Worm (Caenorhabditis elegans): ENCODE results near the gene T21D12.7.

The T21D12.7 gene

DNA sequence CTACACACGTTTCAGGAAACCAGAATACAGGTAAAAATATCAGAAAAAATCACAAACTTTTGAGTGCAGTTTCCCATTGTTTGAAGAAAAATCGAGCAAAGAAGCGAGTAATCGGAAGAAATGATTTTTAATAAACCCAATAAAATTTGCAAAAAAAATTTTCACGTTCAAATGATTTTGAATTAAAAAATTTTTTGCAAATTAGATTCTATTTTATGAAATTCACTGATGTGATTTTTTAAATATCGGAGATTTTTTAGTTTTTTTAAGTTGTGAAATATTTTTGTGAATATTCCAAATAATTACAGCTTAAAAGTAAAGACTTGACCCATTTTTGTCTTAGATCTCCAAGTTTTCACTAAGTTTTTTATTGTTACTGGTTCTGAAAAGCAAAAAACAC is 6.9 kb upstream of the T21D12.7 start, which contains the start of gene pnp-1:
Gene pnp-1 (minus strand): TSS at position 101 of the 400 bp plus-strand sequence.
- TF ChIP-seq fos-1 (tag; optimal IDR thresholded peaks at IDR 0.05), result no peak
- no peak for TF ChIP-seq nhr-28 (tag; optimal IDR thresholded peaks at IDR 0.05)

DNA sequence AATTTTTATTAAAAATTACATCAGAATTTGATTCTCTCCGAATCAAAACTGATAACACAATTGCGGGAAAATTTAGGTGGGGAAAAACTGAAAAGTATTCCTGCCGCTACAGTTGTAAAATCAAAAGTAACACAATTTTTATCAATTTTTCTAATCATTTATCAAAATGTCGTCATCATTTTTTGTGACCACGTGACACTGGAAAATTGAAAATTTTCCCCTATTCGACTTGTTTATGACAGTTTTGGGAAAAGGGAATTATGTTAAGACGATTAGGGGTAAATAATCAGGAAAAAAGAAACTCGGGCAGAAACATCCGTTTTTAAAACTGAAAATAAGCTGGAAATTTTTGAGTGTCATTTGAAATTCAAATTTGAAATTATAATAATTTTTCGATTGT is 5.6 kb upstream of the T21D12.7 start:
- TF ChIP-seq nhr-85 (tag) (no peak), hpl-2 (GFP tag; optimal IDR thresholded peaks at IDR 0.05) (no peak), snu-23 (GFP tag; optimal IDR thresholded peaks at IDR 0.05) (peak; percentile 4), elt-2 (tag; optimal IDR thresholded peaks at IDR 0.05) (peak; percentile 94), nhr-71 (tag; optimal IDR thresholded peaks at IDR 0.05) (peak; percentile 41), nhr-20 (tag; optimal IDR thresholded peaks at IDR 0.05) (peak; percentile 11), lin-35 (GFP tag; optimal IDR thresholded peaks at IDR 0.05) (peak in 1 of 2 experiments; percentile 35), nhr-90 (tag; optimal IDR thresholded peaks at IDR 0.05; ENCODE audit: poor library complexity) (peak; percentile 64), efl-1 (optimal IDR thresholded peaks at IDR 0.05) (no peak), efl-1 (GFP tag; optimal IDR thresholded peaks at IDR 0.05 in 1 of 2) (peak in 1 of 2 experiments; percentile 35), tlp-1 (tag; optimal IDR thresholded peaks at IDR 0.05) (peak; percentile 7)

DNA sequence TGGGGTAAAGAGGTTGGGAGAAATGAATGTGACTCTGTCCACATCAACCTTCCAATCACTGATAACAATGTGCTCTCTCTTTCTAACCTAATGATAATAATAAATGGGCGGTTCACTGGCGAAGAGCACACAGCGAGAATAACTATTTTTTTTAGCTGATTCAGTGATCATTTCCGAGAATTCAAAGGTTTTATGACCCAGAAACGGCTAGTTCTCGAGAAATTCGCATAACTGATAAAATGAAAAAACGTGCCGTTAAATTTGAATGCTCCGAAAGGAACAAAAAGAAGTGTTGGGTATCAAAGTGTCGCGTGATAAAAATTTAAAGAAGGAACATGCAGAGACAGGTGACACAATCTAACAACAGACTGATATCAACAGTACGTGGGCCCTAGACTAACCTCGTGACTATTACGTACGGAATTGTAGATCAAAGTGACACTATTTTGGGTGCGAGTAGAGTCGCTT is 4.5 kb upstream of the T21D12.7 start:
- TF ChIP-seq pax-3 (tag; optimal IDR thresholded peaks at IDR 0.05) (peak; percentile 18), unc-30 (tag; optimal IDR thresholded peaks at IDR 0.05) (no peak), irx-1 (tag; optimal IDR thresholded peaks at IDR 0.05) (no peak), C34B4.2 (tag; optimal IDR thresholded peaks at IDR 0.05) (no peak), lin-13 (GFP tag; optimal IDR thresholded peaks at IDR 0.05) (peak; percentile 1), snpc-4 (tag; optimal IDR thresholded peaks at IDR 0.05) (no peak), aha-1 (tag; optimal IDR thresholded peaks at IDR 0.05) (no peak), ets-5 (GFP tag; IDR thresholded peaks at IDR 0.05) (no peak), nhr-47 (tag; optimal IDR thresholded peaks at IDR 0.05) (peak; percentile 2), lsy-2 (tag; optimal IDR thresholded peaks at IDR 0.05) (no peak), nhr-71 (tag; optimal IDR thresholded peaks at IDR 0.05) (peak; percentile 70), nhr-20 (tag; optimal IDR thresholded peaks at IDR 0.05) (peak; percentile 70), tbx-2 (tag; optimal IDR thresholded peaks at IDR 0.05) (peak; percentile 28), efl-1 (optimal IDR thresholded peaks at IDR 0.05) (no peak), efl-1 (GFP tag; optimal IDR thresholded peaks at IDR 0.05 in 1 of 2) (peak in 1 of 2 experiments; percentile 70), nhr-19 (GFP tag; conservative IDR thresholded peaks at IDR 0.05) (peak; percentile 46; the same call in 1 of the 2 replicates), unc-86 (tag; optimal IDR thresholded peaks at IDR 0.05) (no peak), elt-3 (tag; optimal IDR thresholded peaks at IDR 0.05) (peak in 2 of 6 experiments; percentile 37 to 45), grh-1 (GFP tag; IDR thresholded peaks at IDR 0.05) (no peak), nhr-90 (tag; optimal IDR thresholded peaks at IDR 0.05; ENCODE audit: poor library complexity) (peak; percentile 47), swsn-7 (tag; optimal IDR thresholded peaks at IDR 0.05) (no peak), hlh-17 (GFP tag; optimal IDR thresholded peaks at IDR 0.05; ENCODE audit: borderline replicate concordance) (no peak), snu-23 (GFP tag; optimal IDR thresholded peaks at IDR 0.05) (peak; percentile 34), mdl-1 (tag; optimal IDR thresholded peaks at IDR 0.05) (peak in 1 of 2 experiments; percentile 54), mef-2 (tag; optimal IDR thresholded peaks at IDR 0.05) (no peak), elt-2 (tag; optimal IDR thresholded peaks at IDR 0.05) (peak; percentile 81), dpl-1 (GFP tag; optimal IDR thresholded peaks at IDR 0.05) (peak in 1 of 3 experiments; percentile 49), jun-1 (tag; optimal IDR thresholded peaks at IDR 0.05) (peak; percentile 20), lin-14 (GFP tag; optimal IDR thresholded peaks at IDR 0.05) (peak; percentile 46), egl-27 (tag; optimal IDR thresholded peaks at IDR 0.05) (no peak), lin-35 (GFP tag; optimal IDR thresholded peaks at IDR 0.05) (peak in 1 of 2 experiments; percentile 76)

DNA sequence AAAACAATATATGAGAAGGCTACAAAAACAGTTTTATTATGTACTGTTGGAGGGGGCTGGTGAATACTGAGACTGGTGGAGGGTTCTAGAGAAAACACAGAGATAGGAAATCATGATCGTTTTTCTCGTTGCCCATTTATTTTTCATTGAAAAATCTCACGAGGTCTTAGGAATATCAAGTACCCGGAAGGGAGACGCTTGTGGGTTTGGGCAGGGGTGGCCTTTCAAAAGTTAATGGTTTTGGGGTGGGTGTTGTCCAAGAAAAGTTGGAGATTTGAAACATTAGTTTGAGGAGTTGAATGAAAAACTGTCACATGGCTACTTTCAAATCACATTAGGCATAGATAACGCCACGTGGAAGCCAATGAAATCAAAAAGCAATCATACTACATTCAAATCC is 3.5 kb upstream of the T21D12.7 start:
- TF ChIP-seq nhr-90 (tag; optimal IDR thresholded peaks at IDR 0.05; ENCODE audit: poor library complexity) (peak; percentile 27), nhr-71 (tag; optimal IDR thresholded peaks at IDR 0.05) (peak; percentile 38), unc-98 (GFP tag; IDR thresholded peaks at IDR 0.05) (no peak), pqm-1 (tag; optimal IDR thresholded peaks at IDR 0.05) (no peak), blmp-1 (tag; optimal IDR thresholded peaks at IDR 0.05) (peak; percentile 39), nhr-20 (tag; optimal IDR thresholded peaks at IDR 0.05) (peak; percentile 29), snu-23 (GFP tag; optimal IDR thresholded peaks at IDR 0.05) (peak; percentile 23), lin-14 (GFP tag; optimal IDR thresholded peaks at IDR 0.05) (peak; percentile 53), dpl-1 (GFP tag; optimal IDR thresholded peaks at IDR 0.05) (peak in 1 of 3 experiments; percentile 3), efl-3 (GFP tag; optimal IDR thresholded peaks at IDR 0.05) (no peak), tbx-2 (tag; optimal IDR thresholded peaks at IDR 0.05) (peak; percentile 1), mdl-1 (tag; optimal IDR thresholded peaks at IDR 0.05) (peak in 1 of 2 experiments; percentile 61), nhr-85 (tag) (peak; percentile 33), elt-3 (tag; optimal IDR thresholded peaks at IDR 0.05) (peak in 2 of 6 experiments; percentile 37 to 46), unc-130 (tag; optimal IDR thresholded peaks at IDR 0.05) (no peak)

All from whole organism, L1 larva.